Worm (Caenorhabditis elegans) whole organism, L4/young adult: ENCODE measurements around the gene fbxb-3.

ENCODE experiments used
- W03F9.2 ChIP-seq: fragments of 150-350 bp; optimal IDR thresholded peaks from 2 replicates; lab custom pipeline; 2014; ENCODE audit warnings: missing biosample characterization, missing genetic modification characterization
- dao-5 ChIP-seq: sonication (generic microtip); optimal IDR thresholded peaks from 2 replicates; lab custom pipeline; 2016; ENCODE audit warnings: missing genotype, missing genetic modification characterization, moderate library complexity, missing compliant biosample characterization
- him-1 ChIP-seq: sonication (generic microtip); optimal IDR thresholded peaks from 2 replicates; lab custom pipeline; 2016; ENCODE audit warnings: missing genotype, missing genetic modification reagents, missing genetic modification characterization, missing compliant biosample characterization

DNA sequence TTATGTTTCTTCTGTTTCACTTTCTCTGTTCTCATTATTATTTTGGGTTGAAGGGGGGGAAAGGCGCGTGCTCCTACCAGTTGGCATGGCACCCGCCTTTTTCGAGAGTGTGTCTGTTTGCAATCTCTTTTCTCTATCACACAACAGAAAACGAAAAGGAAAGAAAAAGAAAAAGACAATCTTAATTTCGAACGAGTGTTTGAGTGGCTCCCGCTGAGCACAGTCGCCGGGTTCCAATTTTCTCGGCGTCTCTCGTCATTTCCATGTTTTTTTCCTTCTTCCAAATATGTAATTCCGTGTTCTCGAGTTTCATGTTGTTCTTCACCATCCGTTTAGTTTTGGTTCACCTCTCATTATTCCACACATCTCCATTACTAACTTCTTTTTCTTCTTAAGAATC is 3.4 kb downstream of the fbxb-3 start, which contains the start of gene F38H4.3:
- TF ChIP-seq him-1 (tag; lab: Kevin White, UChicago) (no peak), W03F9.2 (tag; lab: Kevin White, UChicago) (no peak), dao-5 (tag; lab: Kevin White, UChicago) (no peak)
